Worm (Caenorhabditis elegans) whole organism, early embryonic: ENCODE measurements around the gene pqn-16.

Experiments used
- B0310.2 ChIP-seq: sonication (generic microtip); optimal IDR thresholded peaks from 2 replicates; lab custom pipeline; 2016; ENCODE audit warnings: mild to moderate bottlenecking, missing genetic modification characterization, missing compliant biosample characterization
- aly-1 ChIP-seq: sonication (generic microtip); optimal IDR thresholded peaks from 2 replicates; lab custom pipeline; 2016; ENCODE audit warnings: missing genetic modification characterization, missing compliant biosample characterization
- ama-1 ChIP-seq: fragments of 150-350 bp; optimal IDR thresholded peaks from 2 replicates; lab custom pipeline; 2014
- flt-1 ChIP-seq: fragments of 200-800 bp; sonication (Bioruptor generic); IDR thresholded peaks from 2 replicates; pipeline ENCODE4 v1.3.6; 2022; ENCODE audit warnings: missing genetic modification characterization, missing compliant biosample characterization
- hmbx-1 ChIP-seq: sonication (generic microtip); optimal IDR thresholded peaks from 2 replicates; lab custom pipeline; 2016; ENCODE audit warnings: mild to moderate bottlenecking, missing genetic modification characterization, missing compliant biosample characterization
- pes-1 ChIP-seq: fragments of 200-800 bp; sonication (Bioruptor generic); IDR thresholded peaks from 2 replicates; pipeline ENCODE4 v1.3.6; 2022; ENCODE audit warnings: missing genetic modification reagents, missing genetic modification characterization, missing compliant biosample characterization
- scrt-1 ChIP-seq: fragments of 200-800 bp; sonication (Bioruptor generic); IDR thresholded peaks from 2 replicates; pipeline ENCODE4 v1.3.6; 2022; ENCODE audit warnings: missing genetic modification characterization, missing compliant biosample characterization
- sea-1 ChIP-seq: fragments of 200-800 bp; sonication (Bioruptor generic); conservative IDR thresholded peaks from 2 replicates; pipeline ENCODE4 v1.3.6; 2022; ENCODE audit warnings: missing genetic modification characterization, missing compliant biosample characterization
- tra-4 ChIP-seq: sonication (generic microtip); optimal IDR thresholded peaks from 2 replicates; lab custom pipeline; 2017; ENCODE audit warnings: missing genetic modification characterization, missing compliant biosample characterization

DNA sequence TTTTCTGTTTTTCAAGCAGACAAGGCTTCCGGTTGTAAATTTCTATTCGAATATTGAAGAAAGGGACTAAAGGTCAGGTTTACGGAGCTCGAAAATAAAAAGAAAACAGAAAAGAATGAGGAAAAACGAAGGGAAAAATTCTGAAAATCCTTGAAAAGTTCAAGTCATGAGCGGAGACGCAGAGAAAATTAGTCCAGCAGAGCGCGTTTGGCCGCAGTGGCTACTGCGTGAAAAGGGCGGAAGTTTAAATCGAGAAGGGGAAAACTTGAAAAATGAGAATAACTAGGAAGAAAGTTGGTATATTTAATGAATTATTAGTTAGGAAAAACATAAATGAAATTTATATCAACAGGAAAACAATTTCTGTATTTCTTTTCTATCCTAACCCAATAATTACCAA lies 46.6 kb downstream of the pqn-16 start:
- no peak for TF ChIP-seq flt-1
- TF ChIP-seq ama-1 (lab: Kevin White, UChicago), result no peak
- TF ChIP-seq scrt-1 (GFP tag; lab: Robert Waterston, UW), result no peak
- no peak for TF ChIP-seq B0310.2
- TF ChIP-seq pes-1 (GFP tag; lab: Robert Waterston, UW), result no peak
- TF ChIP-seq hmbx-1, result no peak
- no peak for TF ChIP-seq aly-1 (tag; lab: Kevin White, UChicago)
- no peak for TF ChIP-seq sea-1 (GFP tag; lab: Robert Waterston, UW)
- TF ChIP-seq tra-4 (tag; lab: Kevin White, UChicago), result no peak
